Fruit fly (Drosophila melanogaster) whole organism, prepupa: Measurements from ENCODE around the gene Pus1.

Experiments used
- CG4318 ChIP-seq: fragments of 200-800 bp; sonication (Bioruptor generic); optimal IDR thresholded peaks from 3 replicates; lab custom pipeline; 2017; ENCODE audit warnings: missing biosample characterization, mild to moderate bottlenecking, missing genetic modification characterization
- Eip93F ChIP-seq: fragments of 200-800 bp; sonication (Bioruptor generic); optimal IDR thresholded peaks from 2 replicates; lab custom pipeline; 2016; ENCODE audit warnings: missing biosample characterization, mild to moderate bottlenecking, missing genetic modification characterization
- fkh ChIP-seq: fragments of 200-800 bp; sonication (Bioruptor generic); optimal IDR thresholded peaks from 3 replicates; lab custom pipeline; 2017; ENCODE audit warnings: missing biosample characterization, mild to moderate bottlenecking, missing genetic modification characterization, moderate library complexity
- pdm3 ChIP-seq: fragments of 200-800 bp; sonication (Bioruptor generic); optimal IDR thresholded peaks from 3 replicates; lab custom pipeline; 2016; ENCODE audit warnings: missing biosample characterization, missing genetic modification characterization

DNA sequence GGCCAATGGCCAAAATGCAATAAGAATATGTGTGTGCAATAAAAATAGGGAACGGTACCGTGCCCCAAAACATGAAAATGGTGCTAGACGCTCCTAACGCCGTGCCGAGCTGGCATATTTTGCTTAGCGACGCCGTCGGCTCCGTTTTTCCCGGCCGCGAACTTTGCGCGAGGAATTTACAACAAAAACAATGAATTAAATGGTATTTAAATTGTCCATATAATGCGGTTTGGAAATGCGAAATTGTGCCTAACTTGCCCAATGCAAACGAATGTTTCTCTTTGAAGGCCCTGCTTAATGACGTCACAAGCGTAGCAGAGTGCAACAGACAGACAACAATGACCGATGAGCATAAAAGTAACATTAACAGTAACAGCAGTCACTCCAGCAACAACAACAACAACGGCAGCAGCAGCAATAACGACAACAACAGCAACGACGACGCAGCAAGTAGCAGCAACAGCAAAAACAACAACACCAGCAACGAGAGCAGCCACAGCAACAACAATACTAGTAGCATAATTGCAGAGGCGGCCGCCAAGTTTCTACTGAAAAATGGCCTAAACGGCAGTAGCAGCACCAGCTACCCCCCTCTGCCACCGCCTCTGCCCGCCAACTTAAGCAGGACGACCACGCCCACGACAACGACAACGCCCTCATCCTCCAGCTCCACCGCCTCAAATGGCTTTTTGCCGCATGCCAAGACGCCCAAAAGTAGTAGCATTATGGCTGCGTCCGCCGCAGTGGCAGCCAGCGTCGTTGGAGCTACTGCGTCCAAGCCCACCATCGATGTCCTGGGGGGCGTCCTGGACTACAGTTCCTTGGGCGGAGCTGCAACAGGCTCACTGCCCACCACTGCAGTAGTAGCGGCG is 30.1 kb upstream of the Pus1 start:
- TF ChIP-seq CG4318 (no peak), fkh (no peak), pdm3 (GFP tag; lab: Kevin White, UChicago) (no peak), Eip93F (no peak)
